Worm (Caenorhabditis elegans): ENCODE measurements around the gene C17E7.13.

C17E7.13 gene

ce11 chrV:3889113-3889512 lies at the start of gene C17E7.13:
C17E7.13 (minus strand) TSS chrV:3889288.
- TF ChIP-seq tab-1 (GFP tag; IDR thresholded peaks at IDR 0.05) (no peak), ref-1 (GFP tag; conservative IDR thresholded peaks at IDR 0.05) (no peak), T22C8.4 (GFP tag; IDR thresholded peaks at IDR 0.05) (no peak), med-1 (GFP tag; optimal IDR thresholded peaks at IDR 0.05; ENCODE audit: insufficient read depth) (no peak), ztf-23 (GFP tag; IDR thresholded peaks at IDR 0.05) (no peak), cog-1 (tag; optimal IDR thresholded peaks at IDR 0.05) (no peak), flt-1 (GFP tag; IDR thresholded peaks at IDR 0.05) (no peak), klf-2 (GFP tag; conservative IDR thresholded peaks at IDR 0.05) (no peak), ztf-29 (GFP tag; IDR thresholded peaks at IDR 0.05) (no peak)

DNA sequence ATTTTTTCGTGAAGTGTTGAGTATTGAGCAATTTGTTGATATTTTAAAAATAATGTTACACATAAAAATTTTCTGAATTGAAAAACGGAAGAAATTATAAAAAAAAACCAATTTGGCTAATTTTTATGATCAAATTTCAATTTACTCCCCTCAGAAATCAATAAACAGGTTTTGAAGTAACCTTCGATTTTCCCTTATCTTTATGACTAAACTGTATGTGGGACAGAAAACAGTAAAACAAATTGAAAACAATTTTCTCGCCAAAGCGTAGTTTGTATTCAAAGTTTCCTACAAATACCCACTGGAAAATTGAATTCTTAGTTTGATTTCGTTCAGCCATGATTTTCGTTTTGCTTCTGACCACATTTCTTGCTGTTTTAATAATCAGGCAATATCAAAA lies 49.7 kb upstream of the C17E7.13 start, which contains the start of gene cyp-35B1:
cyp-35B1 (plus strand) TSS at position 244 of the 400 bp plus-strand sequence.
- no peak for TF ChIP-seq ztf-23 (GFP tag; IDR thresholded peaks at IDR 0.05)

DNA sequence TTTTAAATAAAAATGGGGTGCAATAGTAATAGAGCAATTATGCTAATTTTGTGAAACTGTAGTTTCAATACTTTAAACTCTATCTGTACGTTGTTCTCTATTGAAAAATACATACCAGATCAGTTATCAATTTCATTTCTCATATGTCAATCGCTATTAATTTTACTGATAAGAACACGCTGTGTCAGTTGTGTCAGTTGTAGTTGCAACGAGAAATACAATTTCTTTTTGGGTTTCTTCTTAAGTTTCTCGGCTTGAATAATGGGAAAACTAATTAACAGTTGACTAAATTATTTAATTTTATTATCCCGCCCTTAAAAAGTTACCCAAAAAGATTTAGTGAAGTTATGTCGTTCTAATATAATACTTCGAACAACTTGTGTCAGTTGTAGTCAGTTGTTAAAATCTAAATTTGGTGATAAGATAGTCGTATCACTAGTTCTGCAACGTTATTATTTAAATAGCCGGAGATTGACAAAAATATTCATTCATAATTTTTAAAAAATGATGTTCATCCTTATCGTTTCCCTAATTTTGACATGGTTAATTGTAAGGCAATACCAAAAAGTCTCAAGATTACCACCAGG lies 46.9 kb upstream of the C17E7.13 start, which contains the start of gene cyp-35A5:
cyp-35A5 (plus strand) TSS at position 435 of the 587 bp plus-strand sequence.
- no peak for TF ChIP-seq ref-1 (GFP tag; conservative IDR thresholded peaks at IDR 0.05)
- TF ChIP-seq T22C8.4 (GFP tag; IDR thresholded peaks at IDR 0.05) = no peak
- no peak for TF ChIP-seq klf-2 (GFP tag; conservative IDR thresholded peaks at IDR 0.05)
- no peak for TF ChIP-seq cog-1 (tag; optimal IDR thresholded peaks at IDR 0.05)
- TF ChIP-seq flt-1 (GFP tag; IDR thresholded peaks at IDR 0.05) = no peak
- no peak for TF ChIP-seq ztf-23 (GFP tag; IDR thresholded peaks at IDR 0.05)

- TF ChIP-seq ztf-29 (GFP tag; IDR thresholded peaks at IDR 0.05) = no peak
- TF ChIP-seq cog-1 (tag; optimal IDR thresholded peaks at IDR 0.05) = no peak
- TF ChIP-seq ref-1 (GFP tag; conservative IDR thresholded peaks at IDR 0.05) = no peak
These were observed 42.2 kb upstream of the C17E7.13 start, which contains the start of gene srx-63 for ce11 chrV:3931326-3931725. srx-63 (plus strand) TSS chrV:3931626.

- no peak for TF ChIP-seq tab-1 (GFP tag; IDR thresholded peaks at IDR 0.05)
- no peak for TF ChIP-seq ztf-29 (GFP tag; IDR thresholded peaks at IDR 0.05)
- no peak for TF ChIP-seq flt-1 (GFP tag; IDR thresholded peaks at IDR 0.05)
- no peak for TF ChIP-seq med-1 (GFP tag; optimal IDR thresholded peaks at IDR 0.05; ENCODE audit: insufficient read depth)
- TF ChIP-seq T22C8.4 (GFP tag; IDR thresholded peaks at IDR 0.05) = no peak
- TF ChIP-seq ref-1 (GFP tag; conservative IDR thresholded peaks at IDR 0.05) = no peak
- no peak for TF ChIP-seq cog-1 (tag; optimal IDR thresholded peaks at IDR 0.05)
- TF ChIP-seq ztf-23 (GFP tag; IDR thresholded peaks at IDR 0.05) = no peak
- TF ChIP-seq klf-2 (GFP tag; conservative IDR thresholded peaks at IDR 0.05) = no peak
These were observed 40.0 kb upstream of the C17E7.13 start, which contains the start of gene srx-64 for ce11 chrV:3929099-3929498. srx-64 (plus strand) TSS chrV:3929399.

DNA sequence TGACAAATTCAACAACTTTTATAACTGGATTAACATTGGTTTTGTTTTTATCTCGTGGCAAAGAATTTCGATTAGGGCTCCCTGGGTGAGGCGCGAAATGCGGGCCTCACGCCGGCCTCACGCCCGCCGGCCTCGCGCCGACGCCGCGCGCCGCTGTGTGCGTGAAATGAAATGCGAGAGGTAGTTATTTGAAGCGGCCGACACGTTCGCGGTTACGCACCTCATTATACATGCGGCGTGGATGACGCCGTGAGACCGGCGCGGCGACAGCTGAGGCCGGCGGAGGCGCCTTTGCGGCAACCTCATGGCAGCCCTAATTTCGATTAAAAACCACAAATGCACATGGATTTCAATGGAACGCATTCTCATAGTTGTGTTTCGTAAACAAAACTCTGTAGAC lies 38.4 kb upstream of the C17E7.13 start:
- 0 out of 2 replicates have a peak, but pooled peaks have one; percentile 42 for TF ChIP-seq klf-2 (GFP tag; conservative IDR thresholded peaks at IDR 0.05)
- no peak for TF ChIP-seq flt-1 (GFP tag; IDR thresholded peaks at IDR 0.05)

DNA sequence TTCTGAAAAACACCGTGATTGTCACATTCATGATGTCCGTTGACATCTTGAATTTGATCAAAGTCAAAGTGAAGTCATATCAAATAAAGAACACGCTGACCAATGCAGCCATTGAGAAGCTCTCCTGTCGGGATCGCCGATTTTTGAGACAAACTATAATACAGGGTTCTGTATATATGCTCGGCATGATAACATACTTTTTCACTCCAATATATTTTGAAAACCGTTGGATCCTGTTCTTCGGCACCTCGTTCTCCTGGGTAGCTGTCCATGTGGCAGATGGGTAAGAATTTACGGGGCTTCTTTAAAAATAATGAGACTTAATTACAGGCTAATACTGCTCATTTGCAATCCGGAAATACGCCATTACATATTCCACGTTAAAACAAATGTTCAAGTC lies 33.5 kb upstream of the C17E7.13 start:
- no peak for TF ChIP-seq flt-1 (GFP tag; IDR thresholded peaks at IDR 0.05)
- TF ChIP-seq cog-1 (tag; optimal IDR thresholded peaks at IDR 0.05) = no peak
- no peak for TF ChIP-seq tab-1 (GFP tag; IDR thresholded peaks at IDR 0.05)
- no peak for TF ChIP-seq ztf-29 (GFP tag; IDR thresholded peaks at IDR 0.05)
- TF ChIP-seq klf-2 (GFP tag; conservative IDR thresholded peaks at IDR 0.05) = no peak
- TF ChIP-seq ztf-23 (GFP tag; IDR thresholded peaks at IDR 0.05) = no peak
- no peak for TF ChIP-seq med-1 (GFP tag; optimal IDR thresholded peaks at IDR 0.05; ENCODE audit: insufficient read depth)

DNA sequence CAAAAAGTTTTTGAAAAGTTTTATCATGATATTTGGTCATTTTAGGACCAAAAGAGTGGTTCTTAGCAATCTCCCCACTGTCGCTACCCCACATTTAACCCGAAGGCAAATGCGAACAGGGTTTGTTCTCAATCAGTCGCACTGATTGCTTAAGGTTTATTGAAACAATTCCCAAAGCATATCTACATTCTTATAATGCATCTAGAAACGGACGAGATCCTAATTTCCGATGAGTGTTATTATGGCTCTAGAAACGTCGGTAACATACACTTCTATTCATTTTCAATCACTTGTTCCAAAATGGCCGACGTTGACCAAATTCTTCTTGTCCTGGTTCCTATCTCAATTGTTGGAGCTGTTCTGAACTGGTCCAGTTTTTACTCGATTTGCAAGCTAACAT lies 32.5 kb upstream of the C17E7.13 start, which contains the start of gene srx-65:
srx-65 (plus strand) TSS at position 301 of the 400 bp plus-strand sequence.
- TF ChIP-seq ztf-23 (GFP tag; IDR thresholded peaks at IDR 0.05) = no peak
- TF ChIP-seq ztf-29 (GFP tag; IDR thresholded peaks at IDR 0.05) = no peak
- TF ChIP-seq flt-1 (GFP tag; IDR thresholded peaks at IDR 0.05) = no peak
- no peak for TF ChIP-seq med-1 (GFP tag; optimal IDR thresholded peaks at IDR 0.05; ENCODE audit: insufficient read depth)
- TF ChIP-seq cog-1 (tag; optimal IDR thresholded peaks at IDR 0.05) = no peak

ce11 chrV:3919289-3919688 lies 30.2 kb upstream of the C17E7.13 start, which contains the start of gene srx-66:
srx-66 (plus strand) TSS chrV:3919589.
- TF ChIP-seq tab-1 (GFP tag; IDR thresholded peaks at IDR 0.05) = no peak
- TF ChIP-seq flt-1 (GFP tag; IDR thresholded peaks at IDR 0.05) = no peak
- no peak for TF ChIP-seq T22C8.4 (GFP tag; IDR thresholded peaks at IDR 0.05)
- TF ChIP-seq med-1 (GFP tag; optimal IDR thresholded peaks at IDR 0.05; ENCODE audit: insufficient read depth) = no peak
- no peak for TF ChIP-seq ztf-29 (GFP tag; IDR thresholded peaks at IDR 0.05)
- TF ChIP-seq ztf-23 (GFP tag; IDR thresholded peaks at IDR 0.05) = no peak
- TF ChIP-seq klf-2 (GFP tag; conservative IDR thresholded peaks at IDR 0.05) = no peak
- no peak for TF ChIP-seq cog-1 (tag; optimal IDR thresholded peaks at IDR 0.05)
- TF ChIP-seq ref-1 (GFP tag; conservative IDR thresholded peaks at IDR 0.05) = no peak

DNA sequence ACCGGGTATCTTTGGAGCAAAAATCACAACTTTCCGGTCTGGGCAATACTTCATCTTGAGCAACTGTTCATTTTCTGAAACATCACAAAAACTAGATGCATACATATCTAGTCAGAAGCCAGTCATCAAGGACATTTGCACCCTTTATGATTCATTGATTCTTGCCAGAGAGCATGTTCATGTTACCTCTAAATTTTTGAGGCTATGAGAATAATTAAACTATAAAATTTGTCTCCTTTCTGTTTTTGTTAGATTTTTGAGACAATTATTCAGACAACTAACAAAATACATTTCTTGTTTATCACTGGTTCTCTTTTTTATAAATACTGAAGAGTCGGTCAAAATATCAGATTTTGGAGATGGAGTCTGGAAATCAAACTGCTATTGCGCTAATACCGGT lies 27.4 kb upstream of the C17E7.13 start, which contains the start of gene srx-67:
srx-67 (plus strand) TSS at position 301 of the 400 bp plus-strand sequence.
- TF ChIP-seq klf-2 (GFP tag; conservative IDR thresholded peaks at IDR 0.05) (no peak), T22C8.4 (GFP tag; IDR thresholded peaks at IDR 0.05) (no peak), flt-1 (GFP tag; IDR thresholded peaks at IDR 0.05) (no peak), tab-1 (GFP tag; IDR thresholded peaks at IDR 0.05) (no peak), cog-1 (tag; optimal IDR thresholded peaks at IDR 0.05) (no peak)

DNA sequence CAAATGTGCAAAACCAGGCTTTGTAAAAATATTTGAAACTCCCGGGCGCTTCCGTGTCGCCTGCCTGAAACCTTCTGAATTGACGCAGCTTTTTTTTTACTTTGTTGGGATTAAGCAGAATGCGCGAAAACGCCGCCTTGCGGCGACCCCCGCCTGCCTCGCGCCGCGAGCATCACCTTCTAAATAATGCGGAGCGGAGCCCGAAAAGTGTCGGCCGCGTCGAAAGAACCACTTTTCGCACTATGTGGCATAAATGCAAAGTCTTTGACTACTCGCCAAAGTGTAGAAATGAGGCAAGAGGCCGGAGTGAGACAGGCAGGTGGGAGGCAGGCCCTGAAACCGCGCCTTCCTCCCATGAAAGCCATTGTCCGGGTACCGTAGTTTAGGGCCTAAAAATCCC lies 24.0 kb upstream of the C17E7.13 start:
- no peak for TF ChIP-seq ztf-23 (GFP tag; IDR thresholded peaks at IDR 0.05)
- no peak for TF ChIP-seq klf-2 (GFP tag; conservative IDR thresholded peaks at IDR 0.05)
- TF ChIP-seq cog-1 (tag; optimal IDR thresholded peaks at IDR 0.05) = no peak
- no peak for TF ChIP-seq T22C8.4 (GFP tag; IDR thresholded peaks at IDR 0.05)
- TF ChIP-seq tab-1 (GFP tag; IDR thresholded peaks at IDR 0.05) = no peak
- TF ChIP-seq ref-1 (GFP tag; conservative IDR thresholded peaks at IDR 0.05) = no peak
- TF ChIP-seq med-1 (GFP tag; optimal IDR thresholded peaks at IDR 0.05; ENCODE audit: insufficient read depth) = no peak
